Fruit fly (Drosophila melanogaster): ENCODE measurements around the gene Nlp.
A peak's percentile ranks its signal among the peaks of the same experiment; 100 is the strongest.

Gene Nlp

DNA sequence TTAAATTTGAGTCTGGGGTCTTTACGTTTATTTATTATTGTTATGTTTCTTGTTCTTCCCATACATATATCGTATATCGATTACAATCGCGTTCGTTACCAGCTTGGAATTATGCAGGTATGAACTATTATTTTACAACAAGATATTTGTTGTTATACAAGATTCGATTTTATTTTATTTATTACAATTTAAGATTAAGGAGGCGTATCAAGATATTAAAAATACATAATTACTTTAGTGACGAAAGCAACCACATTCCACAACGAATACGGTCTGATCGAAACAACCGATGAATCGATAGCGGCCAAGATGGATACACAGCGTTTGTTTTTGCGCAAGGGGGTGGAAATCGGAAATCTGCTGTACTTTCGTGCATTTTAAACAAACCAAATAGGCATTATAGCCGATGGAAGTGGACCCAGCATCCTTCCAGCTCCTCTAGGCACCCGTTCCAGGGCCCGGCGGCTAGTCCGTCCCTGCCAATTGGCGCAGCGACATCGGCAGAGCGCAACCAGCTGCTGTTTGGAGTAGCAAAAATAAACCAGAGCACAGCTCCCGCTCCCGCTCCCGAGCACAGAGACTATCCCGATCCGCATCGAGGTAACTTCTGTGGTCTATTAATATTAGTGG is 6.9 kb upstream of the Nlp start, which contains the start of the genes CG15525 and CG11504 (continued):
- TF ChIP-seq CoRest (tag; optimal IDR thresholded peaks at IDR 0.05) (peak; percentile 50), dmrt11E (tag; optimal IDR thresholded peaks at IDR 0.05) (no peak), CG11247 (GFP tag; IDR thresholded peaks at IDR 0.05) (no peak), bbx (GFP tag; IDR thresholded peaks at IDR 0.05; ENCODE audit: partially characterized antibody) (peak; percentile 72), ken (GFP tag; IDR thresholded peaks at IDR 0.05) (no peak), HmgZ (tag; optimal IDR thresholded peaks at IDR 0.05) (peak; percentile 63), cas (GFP tag; IDR thresholded peaks at IDR 0.05) (peak; percentile 8; the same call in 1 of the 2 replicates), CG18011 (GFP tag; optimal IDR thresholded peaks at IDR 0.05) (no peak), wek (GFP tag; optimal IDR thresholded peaks at IDR 0.05) (no peak), Doc3 (GFP tag; IDR thresholded peaks at IDR 0.05; ENCODE audit: partially characterized antibody) (peak; percentile 83), CG6272 (GFP tag; IDR thresholded peaks at IDR 0.05) (peak; percentile 66), cwo (GFP tag; optimal IDR thresholded peaks at IDR 0.05) (no peak), jumu (GFP tag; optimal IDR thresholded peaks at IDR 0.05) (peak; percentile 18), CG14014 (GFP tag; IDR thresholded peaks at IDR 0.05) (peak; percentile 54), CG1792 (GFP tag; optimal IDR thresholded peaks at IDR 0.05) (no peak), Awh (GFP tag; IDR thresholded peaks at IDR 0.05) (no peak), Dek (tag; optimal IDR thresholded peaks at IDR 0.05) (peak; percentile 24), slbo (GFP tag; IDR thresholded peaks at IDR 0.05) (peak; percentile 84), CG6683 (GFP tag; optimal IDR thresholded peaks at IDR 0.05) (no peak), dm (GFP tag; optimal IDR thresholded peaks at IDR 0.05) (peak; percentile 15), seq (GFP tag; IDR thresholded peaks at IDR 0.05) (peak; percentile 36; the same call in 1 of the 2 replicates), dysf (GFP tag; IDR thresholded peaks at IDR 0.05) (no peak), Hmr (GFP tag; optimal IDR thresholded peaks at IDR 0.05) (no peak), Mes4 (GFP tag; optimal IDR thresholded peaks at IDR 0.05) (no peak), Mad (GFP tag; optimal IDR thresholded peaks at IDR 0.05) (peak; percentile 50), CG11560 (tag; IDR thresholded peaks at IDR 0.05) (peak; percentile 59; the same call in 2 of the 3 replicates), CG42726 (GFP tag; IDR thresholded peaks at IDR 0.05; ENCODE audit: partially characterized antibody) (peak; percentile 41; the same call in 1 of the 2 replicates), nau (GFP tag; optimal IDR thresholded peaks at IDR 0.05) (no peak), Dp (GFP tag; optimal IDR thresholded peaks at IDR 0.05) (peak; percentile 32), bowl (GFP tag; IDR thresholded peaks at IDR 0.05) (no peak), bab2 (GFP tag; optimal IDR thresholded peaks at IDR 0.05) (peak; percentile 37), pita (GFP tag; optimal IDR thresholded peaks at IDR 0.05) (no peak), chm (GFP tag; IDR thresholded peaks at IDR 0.05) (0 out of 2 replicates have a peak, but pooled peaks have one; percentile 34), ara (GFP tag; IDR thresholded peaks at IDR 0.05) (no peak), CG8359 (GFP tag; optimal IDR thresholded peaks at IDR 0.05; ENCODE audit: borderline replicate concordance) (no peak), CG6654 (GFP tag; optimal IDR thresholded peaks at IDR 0.05) (no peak), HmgD (GFP tag; optimal IDR thresholded peaks at IDR 0.05) (peak; percentile 10), slou (GFP tag; optimal IDR thresholded peaks at IDR 0.05) (no peak), CG12299 (tag; optimal IDR thresholded peaks at IDR 0.05) (no peak), CG9727 (GFP tag; optimal IDR thresholded peaks at IDR 0.05) (peak; percentile 25), CG3065 (GFP tag; optimal IDR thresholded peaks at IDR 0.05) (peak; percentile 2), ci (GFP tag; IDR thresholded peaks at IDR 0.05) (0 out of 3 replicates have a peak, but pooled peaks have one; percentile 46), Chrac-16 (GFP tag; optimal IDR thresholded peaks at IDR 0.05) (peak; percentile 54), TFAM (GFP tag; optimal IDR thresholded peaks at IDR 0.05) (no peak), Optix (GFP tag; IDR thresholded peaks at IDR 0.05) (0 out of 3 replicates have a peak, but pooled peaks have one; percentile 47), CG2199 (GFP tag; IDR thresholded peaks at IDR 0.05) (no peak), Abd-B (GFP tag; optimal IDR thresholded peaks at IDR 0.05) (peak; percentile 86), H15 (GFP tag; IDR thresholded peaks at IDR 0.05) (no peak), Oaz (GFP tag; IDR thresholded peaks at IDR 0.05) (no peak), Dip3 (GFP tag; optimal IDR thresholded peaks at IDR 0.05) (peak; percentile 72)

All from whole organism, embryonic.